Fruit fly (Drosophila melanogaster): ENCODE data around the gene alpha-Man-IIa.

Gene alpha-Man-IIa

dm6 chr3R:9390201-9390600 is 22.1 kb upstream of the alpha-Man-IIa start (continued):
- TF ChIP-seq HHEX (GFP tag; optimal IDR thresholded peaks at IDR 0.05) (peak; percentile 43), exex (tag; optimal IDR thresholded peaks at IDR 0.05) (peak; percentile 24), CG11504 (tag; optimal IDR thresholded peaks at IDR 0.05) (peak; percentile 6), scrt (GFP tag; optimal IDR thresholded peaks at IDR 0.05) (peak; percentile 29), nau (GFP tag; optimal IDR thresholded peaks at IDR 0.05) (peak; percentile 4), Med (GFP tag) (peak; percentile 65), cg (GFP tag; optimal IDR thresholded peaks at IDR 0.05) (no peak), oc (tag; optimal IDR thresholded peaks at IDR 0.05) (peak; percentile 64), Deaf1 (tag; optimal IDR thresholded peaks at IDR 0.05) (no peak), E2f2 (GFP tag; IDR thresholded peaks at IDR 0.05) (0 out of 2 replicates have a peak, but pooled peaks have one; percentile 9), CG7839 (tag; optimal IDR thresholded peaks at IDR 0.05) (peak; percentile 0), Hmr (GFP tag; optimal IDR thresholded peaks at IDR 0.05) (peak; percentile 64), CG13894 (tag; optimal IDR thresholded peaks at IDR 0.05) (peak; percentile 34), PHDP (tag; optimal IDR thresholded peaks at IDR 0.05) (peak; percentile 48), CG8359 (GFP tag; optimal IDR thresholded peaks at IDR 0.05; ENCODE audit: borderline replicate concordance) (no peak), pan (optimal IDR thresholded peaks at IDR 0.05) (no peak), pan (GFP tag; optimal IDR thresholded peaks at IDR 0.05 in 1 of 2, IDR thresholded peaks at IDR 0.05 in 1 of 2) (peak in 1 of 2 experiments; percentile 5), Fer3 (tag; optimal IDR thresholded peaks at IDR 0.05) (peak; percentile 20), MTF-1 (GFP tag; optimal IDR thresholded peaks at IDR 0.05; ENCODE audit: borderline replicate concordance) (peak; percentile 57), ewg (GFP tag; optimal IDR thresholded peaks at IDR 0.05) (no peak), CG18262 (tag; optimal IDR thresholded peaks at IDR 0.05) (peak; percentile 6), caup (GFP tag; optimal IDR thresholded peaks at IDR 0.05; ENCODE audit: severe bottlenecking) (peak; percentile 54), Xrp1 (GFP tag; IDR thresholded peaks at IDR 0.05) (peak; percentile 31; the same call in 1 of the 2 replicates), CG12104 (GFP tag; optimal IDR thresholded peaks at IDR 0.05) (no peak), unpg (GFP tag; optimal IDR thresholded peaks at IDR 0.05) (no peak)

- peak; percentile 3 for TF ChIP-seq Vsx1 (GFP tag; optimal IDR thresholded peaks at IDR 0.05)
- TF ChIP-seq CG33557 (GFP tag; optimal IDR thresholded peaks at IDR 0.05) = no peak
- peak; percentile 53 for TF ChIP-seq sens (GFP tag)
- peak; percentile 53 for TF ChIP-seq exex (tag; optimal IDR thresholded peaks at IDR 0.05)
- no peak for TF ChIP-seq yki (optimal IDR thresholded peaks at IDR 0.05)
- peak; percentile 20 for TF ChIP-seq grn (GFP tag; optimal IDR thresholded peaks at IDR 0.05)
Observed at dm6 chr3R:9392421-9392820, 19.9 kb upstream of the alpha-Man-IIa start.

- TF ChIP-seq CG11504 (tag; optimal IDR thresholded peaks at IDR 0.05) (peak; percentile 60), MBD-R2 (GFP tag; IDR thresholded peaks at IDR 0.05) (no peak), sens-2 (GFP tag; IDR thresholded peaks at IDR 0.05) (peak; percentile 48), Spps (tag; optimal IDR thresholded peaks at IDR 0.05) (peak; percentile 87), hkb (optimal IDR thresholded peaks at IDR 0.05) (no peak), hkb (GFP tag; IDR thresholded peaks at IDR 0.05) (peak; percentile 75), CG2712 (tag; optimal IDR thresholded peaks at IDR 0.05) (peak; percentile 89), psq (GFP tag; optimal IDR thresholded peaks at IDR 0.05) (no peak), p53 (GFP tag; optimal IDR thresholded peaks at IDR 0.05) (no peak), CG17802 (tag; optimal IDR thresholded peaks at IDR 0.05) (peak; percentile 13), oc (tag; optimal IDR thresholded peaks at IDR 0.05) (peak; percentile 66), unc-4 (GFP tag; IDR thresholded peaks at IDR 0.05; ENCODE audit: partially characterized antibody) (no peak), stc (GFP tag; IDR thresholded peaks at IDR 0.05) (peak; percentile 53; the same call in 1 of the 2 replicates), z (GFP tag; IDR thresholded peaks at IDR 0.05) (peak; percentile 62; the same call in 2 of the 3 replicates), bsh (GFP tag; optimal IDR thresholded peaks at IDR 0.05) (peak; percentile 89 to 95), Hr51 (GFP tag; optimal IDR thresholded peaks at IDR 0.05) (peak in 1 of 2 experiments; percentile 9), cad (GFP tag; optimal IDR thresholded peaks at IDR 0.05) (no peak), dmrt99B (tag; optimal IDR thresholded peaks at IDR 0.05) (peak; percentile 70), sima (GFP tag; optimal IDR thresholded peaks at IDR 0.05) (no peak), CG14014 (GFP tag; IDR thresholded peaks at IDR 0.05) (peak; percentile 71)
Observed at dm6 chr3R:9393542-9394025, 18.8 kb upstream of the alpha-Man-IIa start.
